Fruit fly (Drosophila melanogaster) whole organism, embryonic: Measurements from ENCODE around the gene CG46301.

Experiments used
- Abd-B ChIP-seq: fragments of 200-800 bp; sonication (Bioruptor generic); optimal IDR thresholded peaks from 2 replicates; lab custom pipeline; 2018; ENCODE audit warnings: missing biosample characterization, mild to moderate bottlenecking, missing genetic modification characterization, moderate library complexity
- Asciz ChIP-seq: fragments of 200-800 bp; sonication (Bioruptor generic); optimal IDR thresholded peaks from 2 replicates; lab custom pipeline; 2017; ENCODE audit warnings: missing biosample characterization, mild to moderate bottlenecking, missing genetic modification characterization, missing genetic modification reagents
- CG10209 ChIP-seq: fragments of 200-800 bp; sonication (Bioruptor generic); optimal IDR thresholded peaks from 3 replicates; lab custom pipeline; 2017; ENCODE audit warnings: missing biosample characterization, mild to moderate bottlenecking, missing genetic modification characterization, missing genetic modification reagents
- CG1024 ChIP-seq: fragments of 200-800 bp; sonication (Bioruptor generic); IDR thresholded peaks from 2 replicates; pipeline ENCODE4 v1.3.6; 2022; ENCODE audit warnings: missing biosample characterization, missing genetic modification characterization
- CG11085 ChIP-seq: fragments of 200-800 bp; sonication (Bioruptor generic); IDR thresholded peaks from 2 replicates; pipeline ENCODE4 v1.3.6; 2022; ENCODE audit warnings: missing biosample characterization, missing genetic modification characterization
- CG1233 ChIP-seq: fragments of 200-800 bp; sonication (Bioruptor generic); optimal IDR thresholded peaks from 4 replicates; lab custom pipeline; 2018; ENCODE audit warnings: missing biosample characterization, mild to moderate bottlenecking, missing genetic modification characterization
- CG13123 ChIP-seq: fragments of 200-800 bp; sonication (Bioruptor generic); optimal IDR thresholded peaks from 2 replicates; lab custom pipeline; 2016; ENCODE audit warnings: missing biosample characterization, missing genetic modification characterization
- CG14667 ChIP-seq: fragments of 200-800 bp; sonication (Bioruptor generic); IDR thresholded peaks from 2 replicates; pipeline ENCODE4 v1.3.6; 2022; ENCODE audit warnings: missing biosample characterization, missing genetic modification characterization
- CG43689 ChIP-seq: fragments of 200-800 bp; sonication (Bioruptor generic); IDR thresholded peaks from 2 replicates; pipeline ENCODE4 v1.3.6; 2022; ENCODE audit warnings: missing biosample characterization, missing genetic modification characterization
- CG4404 ChIP-seq: fragments of 200-800 bp; sonication (Bioruptor generic); IDR thresholded peaks from 2 replicates; pipeline ENCODE4 v1.3.6; 2022; ENCODE audit warnings: missing biosample characterization, missing genetic modification characterization
- CG4707 ChIP-seq: fragments of 200-800 bp; sonication (Bioruptor generic); optimal IDR thresholded peaks from 2 replicates; lab custom pipeline; 2018; ENCODE audit warnings: missing biosample characterization, mild to moderate bottlenecking, missing genetic modification characterization, moderate library complexity
- CG6254 ChIP-seq: fragments of 200-800 bp; sonication (Bioruptor generic); optimal IDR thresholded peaks from 3 replicates; lab custom pipeline; 2017; ENCODE audit warnings: mild to moderate bottlenecking, missing biosample characterization, missing genetic modification reagents, missing genetic modification characterization
- CG7963 ChIP-seq: fragments of 200-800 bp; sonication (Bioruptor generic); IDR thresholded peaks from 3 replicates; pipeline ENCODE4 v1.3.6; 2022; ENCODE audit warnings: missing biosample characterization, missing genetic modification characterization; ENCODE audit not compliant: partially characterized antibody
- CG8281 ChIP-seq: fragments of 200-800 bp; sonication (Bioruptor generic); optimal IDR thresholded peaks from 2 replicates; lab custom pipeline; 2018; ENCODE audit warnings: missing biosample characterization, mild to moderate bottlenecking, missing genetic modification characterization, moderate library complexity
- CG8478 ChIP-seq: fragments of >200 bp; optimal IDR thresholded peaks from 2 replicates; lab custom pipeline; 2018
- Dad ChIP-seq: fragments of 200-800 bp; sonication (Bioruptor generic); optimal IDR thresholded peaks from 3 replicates; lab custom pipeline; 2016; ENCODE audit warnings: missing biosample characterization, missing genetic modification characterization
- E2f1 ChIP-seq: fragments of 200-800 bp; sonication (Bioruptor generic); IDR thresholded peaks from 2 replicates; pipeline ENCODE4 v1.3.6; 2022; ENCODE audit warnings: missing biosample characterization, missing genetic modification characterization
- ERR ChIP-seq: fragments of 200-800 bp; sonication (Bioruptor generic); optimal IDR thresholded peaks from 2 replicates; lab custom pipeline; 2016; ENCODE audit warnings: missing biosample characterization, missing genetic modification characterization
- Eip74EF ChIP-seq, 2 experiments: fragments of 200-800 bp in 1 of 2; fragments of >200 bp in 1 of 2; sonication (Bioruptor generic) in 1 of 2; optimal IDR thresholded peaks; 2 replicates each; lab custom pipeline; 2017 to 2019; ENCODE audit warnings: missing biosample characterization in 2 of 2, missing genetic modification characterization in 2 of 2, mild to moderate bottlenecking in 1 of 2, moderate library complexity in 1 of 2
- Ets97D ChIP-seq: fragments of 200-800 bp; sonication (Bioruptor generic); optimal IDR thresholded peaks from 3 replicates; lab custom pipeline; 2016; ENCODE audit warnings: missing biosample characterization, missing genetic modification characterization
- Hand ChIP-seq: fragments of 200-800 bp; sonication (Bioruptor generic); optimal IDR thresholded peaks from 2 replicates; lab custom pipeline; 2017; ENCODE audit warnings: mild to moderate bottlenecking, missing biosample characterization, missing genetic modification reagents, missing genetic modification characterization
- Hey ChIP-seq: fragments of 200-800 bp; sonication (Bioruptor generic); optimal IDR thresholded peaks from 3 replicates; lab custom pipeline; 2018; ENCODE audit warnings: missing biosample characterization, mild to moderate bottlenecking, missing genetic modification characterization
- Hr39 ChIP-seq: fragments of >200 bp; optimal IDR thresholded peaks from 2 replicates; lab custom pipeline; 2017
- Sry-β ChIP-seq: fragments of 200-800 bp; sonication (Bioruptor generic); optimal IDR thresholded peaks from 2 replicates; lab custom pipeline; 2018; ENCODE audit warnings: missing biosample characterization, mild to moderate bottlenecking, missing genetic modification characterization, moderate library complexity
- al ChIP-seq: fragments of 200-800 bp; sonication (Bioruptor generic); IDR thresholded peaks from 2 replicates; pipeline ENCODE4 v1.3.6; 2022; ENCODE audit warnings: missing biosample characterization, missing genetic modification characterization
- bigmax ChIP-seq: fragments of 200-800 bp; sonication (Bioruptor generic); optimal IDR thresholded peaks from 2 replicates; lab custom pipeline; 2018; ENCODE audit warnings: missing biosample characterization, mild to moderate bottlenecking, missing genetic modification characterization
- caup ChIP-seq: fragments of 200-800 bp; sonication (Bioruptor generic); optimal IDR thresholded peaks from 3 replicates; lab custom pipeline; 2017; ENCODE audit warnings: missing biosample characterization, mild to moderate bottlenecking, missing genetic modification characterization, moderate library complexity; ENCODE audit not compliant: severe bottlenecking
- chm ChIP-seq: fragments of 200-800 bp; sonication (Bioruptor generic); IDR thresholded peaks from 2 replicates; pipeline ENCODE4 v1.3.6; 2022; ENCODE audit warnings: missing biosample characterization, missing genetic modification characterization
- crol ChIP-seq: fragments of 200-800 bp; sonication (Bioruptor generic); IDR thresholded peaks from 2 replicates; pipeline ENCODE4 v1.3.6; 2022; ENCODE audit warnings: missing biosample characterization, missing genetic modification characterization
- cwo ChIP-seq: fragments of 200-800 bp; sonication (Bioruptor generic); optimal IDR thresholded peaks from 3 replicates; lab custom pipeline; 2017; ENCODE audit warnings: missing biosample characterization, missing genetic modification characterization, mild to moderate bottlenecking, moderate library complexity, missing genetic modification reagents
- ewg ChIP-seq: fragments of 200-800 bp; sonication (Bioruptor generic); optimal IDR thresholded peaks from 3 replicates; lab custom pipeline; 2017; ENCODE audit warnings: mild to moderate bottlenecking, missing biosample characterization, missing genetic modification reagents, missing genetic modification characterization
- eyg ChIP-seq: fragments of 200-800 bp; sonication (Bioruptor generic); optimal IDR thresholded peaks from 3 replicates; lab custom pipeline; 2016; ENCODE audit warnings: missing biosample characterization, missing genetic modification characterization
- fd96Cb ChIP-seq: fragments of 200-800 bp; sonication (Bioruptor generic); optimal IDR thresholded peaks from 2 replicates; lab custom pipeline; 2018; ENCODE audit warnings: missing biosample characterization, mild to moderate bottlenecking, missing genetic modification characterization, moderate library complexity
- ftz-f1 ChIP-seq: fragments of 200-800 bp; sonication (Bioruptor generic); optimal IDR thresholded peaks from 2 replicates; lab custom pipeline; 2016; ENCODE audit warnings: missing biosample characterization, missing genetic modification characterization
- fu2 ChIP-seq: fragments of 200-800 bp; sonication (Bioruptor generic); optimal IDR thresholded peaks from 2 replicates; lab custom pipeline; 2016; ENCODE audit warnings: missing biosample characterization, missing genetic modification characterization
- gcm2 ChIP-seq: fragments of 200-800 bp; sonication (Bioruptor generic); optimal IDR thresholded peaks from 2 replicates; lab custom pipeline; 2016; ENCODE audit warnings: missing biosample characterization, missing genetic modification characterization
- hb ChIP-seq: fragments of 200-800 bp; sonication (Bioruptor generic); IDR thresholded peaks from 3 replicates; pipeline ENCODE4 v1.3.6; 2022; ENCODE audit warnings: missing biosample characterization, missing genetic modification characterization; ENCODE audit not compliant: partially characterized antibody
- inv ChIP-seq: fragments of 200-800 bp; sonication (Bioruptor generic); IDR thresholded peaks from 2 replicates; pipeline ENCODE4 v1.3.6; 2022; ENCODE audit warnings: missing biosample characterization, missing genetic modification characterization; ENCODE audit not compliant: partially characterized antibody
- kni ChIP-seq: fragments of 200-800 bp; sonication (Bioruptor generic); optimal IDR thresholded peaks from 3 replicates; lab custom pipeline; 2017; ENCODE audit warnings: mild to moderate bottlenecking, missing biosample characterization, missing genetic modification reagents, missing genetic modification characterization
- lab ChIP-seq: fragments of 200-800 bp; sonication (Bioruptor generic); optimal IDR thresholded peaks from 3 replicates; lab custom pipeline; 2017; ENCODE audit warnings: missing biosample characterization, missing genetic modification characterization, mild to moderate bottlenecking, moderate library complexity, missing genetic modification reagents
- mam ChIP-seq: fragments of 200-800 bp; sonication (Bioruptor generic); optimal IDR thresholded peaks from 3 replicates; lab custom pipeline; 2016; ENCODE audit warnings: missing biosample characterization, missing genetic modification characterization
- org-1 ChIP-seq: fragments of 200-800 bp; sonication (Bioruptor generic); optimal IDR thresholded peaks from 2 replicates; lab custom pipeline; 2017; ENCODE audit warnings: missing biosample characterization, missing genetic modification characterization
- pum ChIP-seq: fragments of 200-800 bp; sonication (Bioruptor generic); optimal IDR thresholded peaks from 2 replicates; lab custom pipeline; 2016; ENCODE audit warnings: missing biosample characterization, missing genetic modification characterization
- sc ChIP-seq, 3 experiments: fragments of >200 bp in 2 of 3; fragments of 200-800 bp in 1 of 3; sonication (Bioruptor generic) in 1 of 3; optimal IDR thresholded peaks; 2 replicates in 2 of 3; 3 replicates in 1 of 3; lab custom pipeline; 2017; ENCODE audit warnings: mild to moderate bottlenecking in 1 of 3, missing biosample characterization in 1 of 3, missing genetic modification characterization in 1 of 3, missing genetic modification reagents in 1 of 3
- sob ChIP-seq: fragments of 200-800 bp; sonication (Bioruptor generic); IDR thresholded peaks from 2 replicates; pipeline ENCODE4 v1.3.6; 2022; ENCODE audit warnings: missing biosample characterization, missing genetic modification characterization
- sug ChIP-seq: fragments of 200-800 bp; optimal IDR thresholded peaks from 2 replicates; lab custom pipeline; 2019; ENCODE audit warnings: missing biosample characterization, mild to moderate bottlenecking, missing genetic modification characterization, moderate library complexity
- toy ChIP-seq: fragments of 200-800 bp; sonication (Bioruptor generic); IDR thresholded peaks from 2 replicates; pipeline ENCODE4 v1.3.6; 2022; ENCODE audit warnings: missing biosample characterization, missing genetic modification characterization
- unc-4 ChIP-seq: fragments of 200-800 bp; sonication (Bioruptor generic); IDR thresholded peaks from 2 replicates; pipeline ENCODE4 v1.3.6; 2022; ENCODE audit warnings: missing biosample characterization, missing genetic modification characterization; ENCODE audit not compliant: partially characterized antibody
- zf30C ChIP-seq: fragments of 200-800 bp; sonication (Bioruptor generic); optimal IDR thresholded peaks from 3 replicates; lab custom pipeline; 2018; ENCODE audit warnings: missing biosample characterization, mild to moderate bottlenecking, missing genetic modification characterization

The CG46301 gene

DNA sequence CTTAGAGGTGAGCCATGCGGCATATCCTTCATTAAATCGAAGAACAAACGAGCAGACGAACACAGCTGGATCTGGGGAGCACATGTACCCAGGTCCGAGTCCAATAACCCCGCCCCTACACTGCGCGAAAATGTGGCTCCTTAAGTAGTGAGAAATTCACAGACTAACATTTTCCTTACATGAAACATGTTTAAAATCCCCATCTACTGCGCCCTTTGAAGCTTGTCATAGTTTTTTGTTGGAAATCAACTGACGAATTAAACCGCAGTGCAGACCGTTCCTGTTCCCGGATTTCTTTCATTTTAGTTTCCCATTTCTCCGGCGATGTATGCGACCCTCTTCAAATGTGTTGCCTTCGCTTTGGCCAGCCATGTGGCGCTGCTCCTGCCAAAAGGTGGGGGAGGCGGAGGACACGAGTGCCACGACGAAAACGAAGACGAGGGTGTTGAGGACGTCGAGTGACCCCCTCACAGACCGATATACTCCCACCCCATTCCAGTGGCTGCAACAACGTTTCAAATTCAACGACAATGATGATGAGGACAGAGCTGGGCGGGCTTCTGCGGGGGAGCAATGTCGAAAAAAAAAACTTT lies 18.9 kb downstream of the CG46301 start (continued):
- no peak for TF ChIP-seq Sry-β (GFP tag; lab: Kevin White, UChicago)
- peak; percentile 52; the same call in 1 of the 2 replicates for TF ChIP-seq CG14667 (GFP tag; lab: Robert Waterston, UW)
- TF ChIP-seq ERR, result peak; percentile 6
- TF ChIP-seq fd96Cb (tag; lab: Kevin White, UChicago), result peak; percentile 72
- TF ChIP-seq org-1 (GFP tag; lab: Kevin White, UChicago), result peak; percentile 45
- TF ChIP-seq Ets97D (GFP tag; lab: Kevin White, UChicago), result no peak
- no peak; the same call in 1 of the 2 replicates for TF ChIP-seq CG4404 (GFP tag; lab: Robert Waterston, UW)
- peak; percentile 50; the same call in 1 of the 2 replicates for TF ChIP-seq E2f1
- TF ChIP-seq kni (GFP tag; lab: Kevin White, UChicago), result no peak
- TF ChIP-seq ftz-f1 (GFP tag; lab: Kevin White, UChicago), result no peak
- TF ChIP-seq CG4707 (GFP tag; lab: Kevin White, UChicago), result no peak
- TF ChIP-seq Hr39 (lab: Kevin White, UChicago), result no peak
- peak; percentile 64 for TF ChIP-seq cwo (GFP tag; lab: Kevin White, UChicago)
- TF ChIP-seq CG6254 (GFP tag; lab: Kevin White, UChicago), result peak; percentile 49
- TF ChIP-seq Hand (GFP tag; lab: Kevin White, UChicago), result peak; percentile 74
- TF ChIP-seq unc-4 (GFP tag; lab: Robert Waterston, UW), result no peak
- no peak for TF ChIP-seq CG7963 (GFP tag; lab: Robert Waterston, UW)
- TF ChIP-seq Asciz (GFP tag; lab: Kevin White, UChicago), result peak; percentile 68
- peak; percentile 31 for TF ChIP-seq CG8281 (tag; lab: Kevin White, UChicago)
- no peak for TF ChIP-seq inv (GFP tag; lab: Robert Waterston, UW)
- TF ChIP-seq CG11085 (GFP tag; lab: Robert Waterston, UW), result 0 out of 2 replicates have a peak, but pooled peaks have one; percentile 47
- no peak for TF ChIP-seq bigmax (GFP tag; lab: Kevin White, UChicago)
- peak; percentile 20 for TF ChIP-seq Dad (GFP tag; lab: Kevin White, UChicago)
- peak; percentile 16 for TF ChIP-seq CG10209 (GFP tag; lab: Kevin White, UChicago)
- TF ChIP-seq ewg (GFP tag; lab: Kevin White, UChicago), result peak; percentile 42
- no peak for TF ChIP-seq hb (GFP tag; lab: Robert Waterston, UW)
- TF ChIP-seq fu2, result no peak
- no peak for TF ChIP-seq crol (GFP tag; lab: Robert Waterston, UW)
- no peak for TF ChIP-seq CG13123 (GFP tag; lab: Kevin White, UChicago)
- TF ChIP-seq CG1233 (GFP tag; lab: Kevin White, UChicago), result peak; percentile 53
- peak in 1 of 2 experiments; percentile 2 for TF ChIP-seq Eip74EF (GFP tag; optimal IDR thresholded peaks at IDR 0.05; lab: Kevin White, UChicago)
- no peak for TF ChIP-seq toy (GFP tag; lab: Robert Waterston, UW)
- TF ChIP-seq CG8478 (lab: Kevin White, UChicago), result no peak
- TF ChIP-seq mam, result peak; percentile 52
- peak; percentile 50; the same call in 1 of the 2 replicates for TF ChIP-seq CG1024 (GFP tag; lab: Robert Waterston, UW)
- TF ChIP-seq sc (optimal IDR thresholded peaks at IDR 0.05; lab: Kevin White, UChicago), result no peak
- TF ChIP-seq sc (GFP tag; optimal IDR thresholded peaks at IDR 0.05; lab: Kevin White, UChicago), result no peak
- peak; percentile 76 for TF ChIP-seq sob (GFP tag; lab: Robert Waterston, UW)
- TF ChIP-seq lab (GFP tag; lab: Kevin White, UChicago), result peak; percentile 88
- TF ChIP-seq eyg (GFP tag; lab: Kevin White, UChicago), result peak; percentile 5
- TF ChIP-seq Hey, result peak; percentile 30
- peak; percentile 62 for TF ChIP-seq CG43689 (GFP tag; lab: Robert Waterston, UW)
- no peak; the same call in 1 of the 2 replicates for TF ChIP-seq al (GFP tag; lab: Robert Waterston, UW)
- TF ChIP-seq caup, result peak; percentile 61
- TF ChIP-seq Abd-B, result peak; percentile 14
- TF ChIP-seq zf30C (GFP tag; lab: Kevin White, UChicago), result peak; percentile 24
- TF ChIP-seq sug (tag; lab: Kevin White, UChicago), result peak; percentile 29
- TF ChIP-seq gcm2, result no peak
- TF ChIP-seq chm (GFP tag; lab: Robert Waterston, UW), result peak; percentile 70; the same call in 1 of the 2 replicates
- TF ChIP-seq pum (GFP tag; lab: Kevin White, UChicago), result peak; percentile 45
